Worm (Caenorhabditis elegans) whole organism, L3 larva: ENCODE measurements around the gene Y49F6A.12.

Experiments used
- R02D3.7 ChIP-seq: fragments of 150-350 bp; optimal IDR thresholded peaks from 2 replicates; lab custom pipeline; 2014; ENCODE audit warnings: missing biosample characterization, missing genetic modification characterization
- ZK546.5 ChIP-seq: sonication (generic microtip); optimal IDR thresholded peaks from 2 replicates; lab custom pipeline; 2017; ENCODE audit warnings: missing biosample characterization, missing genetic modification characterization
- aly-2 ChIP-seq: fragments of 150-350 bp; optimal IDR thresholded peaks from 2 replicates; lab custom pipeline; 2014; ENCODE audit warnings: missing biosample characterization, missing genetic modification characterization
- ama-1 ChIP-seq: fragments of 150-350 bp; optimal IDR thresholded peaks from 2 replicates; lab custom pipeline; 2018
- ceh-9 ChIP-seq: sonication (generic microtip); optimal IDR thresholded peaks from 2 replicates; lab custom pipeline; 2018; ENCODE audit warnings: missing biosample characterization, missing genetic modification characterization
- daf-12 ChIP-seq: fragments of 150-350 bp; optimal IDR thresholded peaks from 2 replicates; lab custom pipeline; 2014; ENCODE audit warnings: missing biosample characterization, missing genetic modification reagents, missing genetic modification characterization
- egl-27 ChIP-seq: sonication (generic microtip); optimal IDR thresholded peaks from 4 replicates; lab custom pipeline; 2017; ENCODE audit warnings: missing biosample characterization, missing genetic modification reagents, missing genetic modification characterization
- egl-5 ChIP-seq: fragments of 150-350 bp; optimal IDR thresholded peaks from 2 replicates; lab custom pipeline; 2017; ENCODE audit warnings: missing biosample characterization, missing genetic modification reagents, missing genetic modification characterization, inconsistent platforms
- elt-3 ChIP-seq, 3 experiments: fragments of 150-350 bp in 1 of 3; sonication (generic microtip) in 2 of 3; optimal IDR thresholded peaks; 2 replicates in 2 of 3; 4 replicates in 1 of 3; lab custom pipeline; 2014 to 2017; ENCODE audit warnings: missing biosample characterization in 3 of 3, missing genetic modification characterization in 3 of 3
- hmg-11 ChIP-seq: sonication (generic microtip); optimal IDR thresholded peaks from 2 replicates; lab custom pipeline; 2016; ENCODE audit warnings: missing genetic modification characterization, missing compliant biosample characterization
- lin-15B ChIP-seq: fragments of 150-350 bp; optimal IDR thresholded peaks from 2 replicates; lab custom pipeline; 2014; ENCODE audit warnings: missing biosample characterization, missing genetic modification characterization
- mdl-1 ChIP-seq: fragments of 150-350 bp; optimal IDR thresholded peaks from 2 replicates; lab custom pipeline; 2014; ENCODE audit warnings: missing biosample characterization, missing genetic modification characterization
- nhr-12 ChIP-seq: fragments of 150-350 bp; optimal IDR thresholded peaks from 2 replicates; lab custom pipeline; 2014; ENCODE audit warnings: missing biosample characterization, missing genetic modification characterization
- nhr-23 ChIP-seq: fragments of 150-350 bp; optimal IDR thresholded peaks from 2 replicates; lab custom pipeline; 2014; ENCODE audit warnings: missing biosample characterization, missing genetic modification reagents, missing genetic modification characterization
- nhr-237 ChIP-seq: fragments of 150-350 bp; optimal IDR thresholded peaks from 2 replicates; lab custom pipeline; 2014; ENCODE audit warnings: missing biosample characterization, missing genetic modification characterization
- nhr-28 ChIP-seq: fragments of 150-350 bp; optimal IDR thresholded peaks from 2 replicates; lab custom pipeline; 2014; ENCODE audit warnings: missing biosample characterization, missing genetic modification characterization
- nhr-43 ChIP-seq: sonication (generic microtip); optimal IDR thresholded peaks from 2 replicates; lab custom pipeline; 2016; ENCODE audit warnings: mild to moderate bottlenecking, missing genetic modification characterization, missing compliant biosample characterization; ENCODE audit not compliant: poor library complexity, severe bottlenecking
- nhr-77 ChIP-seq: fragments of 150-350 bp; optimal IDR thresholded peaks from 2 replicates; lab custom pipeline; 2014; ENCODE audit warnings: missing biosample characterization, missing genetic modification characterization
- pqm-1 ChIP-seq: fragments of 150-350 bp; optimal IDR thresholded peaks from 2 replicates; lab custom pipeline; 2017; ENCODE audit warnings: missing biosample characterization, missing genetic modification characterization, inconsistent platforms
- sea-2 ChIP-seq: fragments of 150-350 bp; sonication (generic microtip); optimal IDR thresholded peaks from 4 replicates; lab custom pipeline; 2014; ENCODE audit warnings: missing biosample characterization, missing genetic modification reagents, missing genetic modification characterization
- skn-1 ChIP-seq: fragments of 150-350 bp; optimal IDR thresholded peaks from 2 replicates; lab custom pipeline; 2014; ENCODE audit warnings: missing biosample characterization, missing genetic modification characterization
- snpc-4 ChIP-seq: fragments of 150-350 bp; optimal IDR thresholded peaks from 2 replicates; lab custom pipeline; 2014; ENCODE audit warnings: missing biosample characterization, missing genetic modification characterization
- tbx-2 ChIP-seq: sonication (generic microtip); optimal IDR thresholded peaks from 2 replicates; lab custom pipeline; 2016; ENCODE audit warnings: mild to moderate bottlenecking, missing genetic modification characterization, missing compliant biosample characterization
- unc-62 ChIP-seq: fragments of 150-350 bp; sonication (generic microtip); optimal IDR thresholded peaks from 4 replicates; lab custom pipeline; 2014; ENCODE audit warnings: missing biosample characterization, missing genetic modification reagents, missing genetic modification characterization
- ztf-4 ChIP-seq: fragments of 150-350 bp; optimal IDR thresholded peaks from 2 replicates; lab custom pipeline; 2014; ENCODE audit warnings: missing biosample characterization, missing genetic modification characterization

Gene Y49F6A.12

ce11 chrII:3634765-3635164 is 39.3 kb downstream of the Y49F6A.12 start:
- TF ChIP-seq lin-15B (tag; lab: Kevin White, UChicago) (no peak), nhr-23 (tag; lab: Kevin White, UChicago) (no peak), pqm-1 (tag; lab: Kevin White, UChicago) (no peak), egl-5 (tag; lab: Kevin White, UChicago) (no peak), elt-3 (tag; optimal IDR thresholded peaks at IDR 0.05; lab: Kevin White, UChicago) (no peak), tbx-2 (tag; lab: Kevin White, UChicago) (no peak), sea-2 (GFP tag; lab: Kevin White, UChicago) (no peak)

ce11 chrII:3639238-3639637 is 43.8 kb downstream of the Y49F6A.12 start, which contains the start of gene fbxb-31:
fbxb-31 (minus strand) TSS chrII:3639338.
- TF ChIP-seq mdl-1 (tag; lab: Kevin White, UChicago) (no peak), daf-12 (tag; lab: Kevin White, UChicago) (no peak), egl-27 (tag; lab: Kevin White, UChicago) (no peak)

ce11 chrII:3640197-3640596 is 44.8 kb downstream of the Y49F6A.12 start, which contains the start of gene M151.10:
M151.10 (minus strand) TSS chrII:3640297.
- TF ChIP-seq aly-2 (tag; lab: Kevin White, UChicago) (no peak), R02D3.7 (tag; lab: Kevin White, UChicago) (no peak), nhr-77 (tag; lab: Kevin White, UChicago) (no peak), ceh-9 (no peak)

- TF ChIP-seq ZK546.5: no peak
- no peak for TF ChIP-seq nhr-12 (tag; lab: Kevin White, UChicago)
- TF ChIP-seq snpc-4: no peak
- TF ChIP-seq skn-1 (tag; lab: Kevin White, UChicago): no peak
- TF ChIP-seq egl-27 (tag; lab: Kevin White, UChicago): no peak
- no peak for TF ChIP-seq ama-1
- TF ChIP-seq R02D3.7 (tag; lab: Kevin White, UChicago): no peak
- no peak for TF ChIP-seq ztf-4 (tag; lab: Kevin White, UChicago)
- TF ChIP-seq nhr-28: no peak
- TF ChIP-seq tbx-2 (tag; lab: Kevin White, UChicago): no peak
- no peak for TF ChIP-seq hmg-11
- no peak for TF ChIP-seq nhr-237 (tag; lab: Kevin White, UChicago)
- TF ChIP-seq nhr-43: no peak
- no peak for TF ChIP-seq pqm-1 (tag; lab: Kevin White, UChicago)
- no peak for TF ChIP-seq unc-62
- TF ChIP-seq, all 47 proteins: peak for 0
These were observed 45.8 kb downstream of the Y49F6A.12 start, which contains the start of gene M151.1 for ce11 chrII:3641197-3641596. M151.1 (plus strand) TSS chrII:3641497.
